Worm (Caenorhabditis elegans): ENCODE measurements around the gene Y41D4A.1.

The Y41D4A.1 gene

ce11 chrIV:1758595-1758994 lies 13.3 kb upstream of the Y41D4A.1 start:
- no peak for TF ChIP-seq dao-5 (tag; optimal IDR thresholded peaks at IDR 0.05)
- TF ChIP-seq W03F9.2 (tag; optimal IDR thresholded peaks at IDR 0.05) = no peak
- TF ChIP-seq him-1 (tag; optimal IDR thresholded peaks at IDR 0.05) = no peak

ce11 chrIV:1761553-1761952 lies 10.4 kb upstream of the Y41D4A.1 start, which contains the start of gene Y41D4A.7:
Y41D4A.7 (minus strand) TSS chrIV:1761570.
- TF ChIP-seq dao-5 (tag; optimal IDR thresholded peaks at IDR 0.05) (no peak), him-1 (tag; optimal IDR thresholded peaks at IDR 0.05) (no peak), W03F9.2 (tag; optimal IDR thresholded peaks at IDR 0.05) (no peak)

ce11 chrIV:1763452-1763851 lies 8.5 kb upstream of the Y41D4A.1 start:
- TF ChIP-seq dao-5 (tag; optimal IDR thresholded peaks at IDR 0.05) (no peak), him-1 (tag; optimal IDR thresholded peaks at IDR 0.05) (no peak), W03F9.2 (tag; optimal IDR thresholded peaks at IDR 0.05) (no peak)

ce11 chrIV:1765954-1766353 lies 6.0 kb upstream of the Y41D4A.1 start:
- TF ChIP-seq him-1 (tag; optimal IDR thresholded peaks at IDR 0.05) (peak; percentile 21), W03F9.2 (tag; optimal IDR thresholded peaks at IDR 0.05) (no peak)

ce11 chrIV:1768288-1768687 lies 3.7 kb upstream of the Y41D4A.1 start, which contains the start of gene col-108:
col-108 (plus strand) TSS chrIV:1768588.
- TF ChIP-seq dao-5 (tag; optimal IDR thresholded peaks at IDR 0.05) (no peak), him-1 (tag; optimal IDR thresholded peaks at IDR 0.05) (no peak), W03F9.2 (tag; optimal IDR thresholded peaks at IDR 0.05) (no peak)

- TF ChIP-seq W03F9.2 (tag; optimal IDR thresholded peaks at IDR 0.05) (no peak), him-1 (tag; optimal IDR thresholded peaks at IDR 0.05) (no peak), dao-5 (tag; optimal IDR thresholded peaks at IDR 0.05) (no peak)
These were observed 2.9 kb upstream of the Y41D4A.1 start for ce11 chrIV:1769074-1769473.

ce11 chrIV:1781559-1781958 lies 9.6 kb downstream of the Y41D4A.1 start, which contains the start of gene frpr-19:
frpr-19 (minus strand) TSS chrIV:1781659.
- TF ChIP-seq dao-5 (tag; optimal IDR thresholded peaks at IDR 0.05) (no peak), him-1 (tag; optimal IDR thresholded peaks at IDR 0.05) (no peak), W03F9.2 (tag; optimal IDR thresholded peaks at IDR 0.05) (no peak)

- TF ChIP-seq W03F9.2 (tag; optimal IDR thresholded peaks at IDR 0.05) = no peak
- no peak for TF ChIP-seq him-1 (tag; optimal IDR thresholded peaks at IDR 0.05)
- no peak for TF ChIP-seq dao-5 (tag; optimal IDR thresholded peaks at IDR 0.05)
These were observed 13.2 kb downstream of the Y41D4A.1 start for ce11 chrIV:1785156-1785555.

- TF ChIP-seq him-1 (tag; optimal IDR thresholded peaks at IDR 0.05) (no peak), W03F9.2 (tag; optimal IDR thresholded peaks at IDR 0.05) (no peak), dao-5 (tag; optimal IDR thresholded peaks at IDR 0.05) (no peak)
These were observed 18.7 kb downstream of the Y41D4A.1 start for ce11 chrIV:1790677-1791076.

- TF ChIP-seq W03F9.2 (tag; optimal IDR thresholded peaks at IDR 0.05) = no peak
- TF ChIP-seq dao-5 (tag; optimal IDR thresholded peaks at IDR 0.05) = no peak
- TF ChIP-seq him-1 (tag; optimal IDR thresholded peaks at IDR 0.05) = no peak
These were observed 19.8 kb downstream of the Y41D4A.1 start for ce11 chrIV:1791775-1792174.

- TF ChIP-seq him-1 (tag; optimal IDR thresholded peaks at IDR 0.05) (no peak), dao-5 (tag; optimal IDR thresholded peaks at IDR 0.05) (no peak), W03F9.2 (tag; optimal IDR thresholded peaks at IDR 0.05) (no peak)
These were observed 31.9 kb downstream of the Y41D4A.1 start, which contains the start of gene Y38C1BA.1 for ce11 chrIV:1803882-1804281. Y38C1BA.1 (minus strand) TSS chrIV:1803982.

ce11 chrIV:1804613-1805012 lies 32.7 kb downstream of the Y41D4A.1 start:
- TF ChIP-seq him-1 (tag; optimal IDR thresholded peaks at IDR 0.05) = peak; percentile 28
- no peak for TF ChIP-seq dao-5 (tag; optimal IDR thresholded peaks at IDR 0.05)

- no peak for TF ChIP-seq him-1 (tag; optimal IDR thresholded peaks at IDR 0.05)
- TF ChIP-seq W03F9.2 (tag; optimal IDR thresholded peaks at IDR 0.05) = no peak
- TF ChIP-seq dao-5 (tag; optimal IDR thresholded peaks at IDR 0.05) = no peak
These were observed 41.9 kb downstream of the Y41D4A.1 start for ce11 chrIV:1813869-1814268.

ce11 chrIV:1814764-1815518 lies 43.0 kb downstream of the Y41D4A.1 start, which contains the start of gene snn-1:
snn-1 (minus strand) TSS chrIV:1815118.
- no peak for TF ChIP-seq W03F9.2 (tag; optimal IDR thresholded peaks at IDR 0.05)
- no peak for TF ChIP-seq him-1 (tag; optimal IDR thresholded peaks at IDR 0.05)
- no peak for TF ChIP-seq dao-5 (tag; optimal IDR thresholded peaks at IDR 0.05)

ce11 chrIV:1816238-1816637 lies 44.3 kb downstream of the Y41D4A.1 start:
- TF ChIP-seq dao-5 (tag; optimal IDR thresholded peaks at IDR 0.05) = no peak
- no peak for TF ChIP-seq W03F9.2 (tag; optimal IDR thresholded peaks at IDR 0.05)
- TF ChIP-seq him-1 (tag; optimal IDR thresholded peaks at IDR 0.05) = no peak
